Worm (Caenorhabditis elegans) whole organism, L4/young adult: Measurements from ENCODE around the gene grl-5.

Source experiments
- W03F9.2 ChIP-seq: fragments of 150-350 bp; optimal IDR thresholded peaks from 2 replicates; lab custom pipeline; 2014; ENCODE audit warnings: missing biosample characterization, missing genetic modification characterization
- dao-5 ChIP-seq: sonication (generic microtip); optimal IDR thresholded peaks from 2 replicates; lab custom pipeline; 2016; ENCODE audit warnings: missing genotype, missing genetic modification characterization, moderate library complexity, missing compliant biosample characterization
- him-1 ChIP-seq: sonication (generic microtip); optimal IDR thresholded peaks from 2 replicates; lab custom pipeline; 2016; ENCODE audit warnings: missing genotype, missing genetic modification reagents, missing genetic modification characterization, missing compliant biosample characterization

ce11 chrV:4398884-4399283, 15.6 kb downstream of the grl-5 start:
- TF ChIP-seq dao-5 (tag; lab: Kevin White, UChicago) (no peak), him-1 (no peak), W03F9.2 (tag; lab: Kevin White, UChicago) (no peak)
